Fruit fly (Drosophila melanogaster): ENCODE data around the gene hth.

Gene hth

dm6 chr3R:10568537-10568936 lies 70.8 kb downstream of the hth start (continued):
- TF ChIP-seq Hr51 (GFP tag; optimal IDR thresholded peaks at IDR 0.05) (peak in 1 of 2 experiments; percentile 0), CG17361 (GFP tag; IDR thresholded peaks at IDR 0.05) (peak; percentile 46; the same call in 1 of the 3 replicates), Rfx (GFP tag; IDR thresholded peaks at IDR 0.05) (no peak), dmrt11E (tag; optimal IDR thresholded peaks at IDR 0.05) (peak; percentile 56), CG2199 (GFP tag; IDR thresholded peaks at IDR 0.05) (no peak), nmo (GFP tag; optimal IDR thresholded peaks at IDR 0.05) (peak; percentile 38), Ssrp (tag; optimal IDR thresholded peaks at IDR 0.05) (peak; percentile 19), sens (GFP tag) (peak; percentile 91), Pdp1 (GFP tag; optimal IDR thresholded peaks at IDR 0.05) (peak in 1 of 2 experiments; percentile 2), CG8388 (GFP tag; optimal IDR thresholded peaks at IDR 0.05) (peak; percentile 23), Vsx1 (GFP tag; optimal IDR thresholded peaks at IDR 0.05) (peak; percentile 2), trem (tag; optimal IDR thresholded peaks at IDR 0.05) (peak; percentile 35), CG10267 (tag; optimal IDR thresholded peaks at IDR 0.05) (peak; percentile 44), Blimp-1 (GFP tag; optimal IDR thresholded peaks at IDR 0.05) (peak; percentile 47), Med (GFP tag) (peak; percentile 61), phol (tag; optimal IDR thresholded peaks at IDR 0.05) (peak; percentile 51), salm (tag; optimal IDR thresholded peaks at IDR 0.05) (no peak), bsh (GFP tag; optimal IDR thresholded peaks at IDR 0.05) (peak in 1 of 2 experiments; percentile 47), CG2678 (tag; optimal IDR thresholded peaks at IDR 0.05) (peak; percentile 45), D (optimal IDR thresholded peaks at IDR 0.05) (no peak), D (GFP tag; optimal IDR thresholded peaks at IDR 0.05) (peak; percentile 35), row (GFP tag; IDR thresholded peaks at IDR 0.05) (peak; percentile 37; the same call in 2 of the 3 replicates), CG18262 (tag; optimal IDR thresholded peaks at IDR 0.05) (peak; percentile 57), CG6689 (GFP tag; IDR thresholded peaks at IDR 0.05) (no peak), CG31441 (GFP tag; IDR thresholded peaks at IDR 0.05) (peak; percentile 57), ase (GFP tag; IDR thresholded peaks at IDR 0.05) (no peak), trh (GFP tag; optimal IDR thresholded peaks at IDR 0.05) (no peak), ind (GFP tag; optimal IDR thresholded peaks at IDR 0.05) (peak; percentile 9), zen (tag; optimal IDR thresholded peaks at IDR 0.05) (peak; percentile 20), grau (tag; optimal IDR thresholded peaks at IDR 0.05) (peak; percentile 29), CG15696 (tag; optimal IDR thresholded peaks at IDR 0.05) (peak; percentile 23), CG30403 (GFP tag; optimal IDR thresholded peaks at IDR 0.05) (peak; percentile 30), Hmr (GFP tag; optimal IDR thresholded peaks at IDR 0.05) (no peak), CG9727 (GFP tag; optimal IDR thresholded peaks at IDR 0.05) (peak; percentile 37), CG3281 (GFP tag; optimal IDR thresholded peaks at IDR 0.05) (peak; percentile 15), CG10209 (GFP tag; optimal IDR thresholded peaks at IDR 0.05) (peak; percentile 7), gem (tag; optimal IDR thresholded peaks at IDR 0.05) (peak; percentile 66), sd (tag; optimal IDR thresholded peaks at IDR 0.05) (peak; percentile 2), lola (GFP tag; optimal IDR thresholded peaks at IDR 0.05) (peak in 1 of 3 experiments; percentile 35), CG11504 (tag; optimal IDR thresholded peaks at IDR 0.05) (peak; percentile 39), CG11695 (GFP tag; IDR thresholded peaks at IDR 0.05) (no peak), az2 (GFP tag; optimal IDR thresholded peaks at IDR 0.05) (peak; percentile 33)

All from whole organism, embryonic.